Fruit fly (Drosophila melanogaster) whole organism, embryonic: ENCODE results near the gene iav.

Experiments used
- CG1024 ChIP-seq: fragments of 200-800 bp; sonication (Bioruptor generic); IDR thresholded peaks from 2 replicates; pipeline ENCODE4 v1.3.6; 2022; ENCODE audit warnings: missing biosample characterization, missing genetic modification characterization
- CG10979 ChIP-seq: fragments of 200-800 bp; sonication (Bioruptor generic); optimal IDR thresholded peaks from 2 replicates; lab custom pipeline; 2018; ENCODE audit warnings: missing biosample characterization, mild to moderate bottlenecking, missing genetic modification characterization, moderate library complexity
- CG12236 ChIP-seq: fragments of 200-800 bp; sonication (Bioruptor generic); optimal IDR thresholded peaks from 2 replicates; lab custom pipeline; 2016; ENCODE audit warnings: missing biosample characterization, missing genetic modification characterization
- CG12744 ChIP-seq: fragments of 200-800 bp; sonication (Bioruptor generic); optimal IDR thresholded peaks from 2 replicates; lab custom pipeline; 2016; ENCODE audit warnings: missing biosample characterization, missing genetic modification characterization
- CG13775 ChIP-seq: fragments of 200-800 bp; sonication (Bioruptor generic); optimal IDR thresholded peaks from 3 replicates; lab custom pipeline; 2017; ENCODE audit warnings: missing biosample characterization, mild to moderate bottlenecking, missing genetic modification characterization
- CG14050 ChIP-seq: fragments of 200-800 bp; sonication (Bioruptor generic); IDR thresholded peaks from 3 replicates; pipeline ENCODE4 v1.3.6; 2022; ENCODE audit warnings: missing biosample characterization, missing genetic modification characterization
- CG14710 ChIP-seq: fragments of 200-800 bp; sonication (Bioruptor generic); optimal IDR thresholded peaks from 3 replicates; lab custom pipeline; 2019; ENCODE audit warnings: missing biosample characterization, mild to moderate bottlenecking, missing genetic modification characterization, moderate library complexity
- CG1602 ChIP-seq: fragments of 200-800 bp; sonication (Bioruptor generic); optimal IDR thresholded peaks from 3 replicates; lab custom pipeline; 2016; ENCODE audit warnings: missing biosample characterization, missing genetic modification characterization
- CG17568 ChIP-seq: fragments of 200-800 bp; sonication (Bioruptor generic); optimal IDR thresholded peaks from 2 replicates; lab custom pipeline; 2018; ENCODE audit warnings: missing biosample characterization, mild to moderate bottlenecking, missing genetic modification characterization, moderate library complexity
- CG17612 ChIP-seq: fragments of 200-800 bp; sonication (Bioruptor generic); IDR thresholded peaks from 2 replicates; pipeline ENCODE4 v1.3.6; 2022; ENCODE audit warnings: missing biosample characterization, missing genetic modification characterization
- CG4854 ChIP-seq: fragments of 200-800 bp; sonication (Bioruptor generic); optimal IDR thresholded peaks from 2 replicates; lab custom pipeline; 2016; ENCODE audit warnings: missing biosample characterization, missing genetic modification characterization, inconsistent platforms
- CG9437 ChIP-seq: fragments of 200-800 bp; sonication (Bioruptor generic); optimal IDR thresholded peaks from 2 replicates; lab custom pipeline; 2018; ENCODE audit warnings: missing biosample characterization, mild to moderate bottlenecking, missing genetic modification characterization
- CG9797 ChIP-seq: fragments of 200-800 bp; sonication (Bioruptor generic); optimal IDR thresholded peaks from 3 replicates; lab custom pipeline; 2018; ENCODE audit warnings: missing biosample characterization, mild to moderate bottlenecking, missing genetic modification characterization
- CHES-1-like ChIP-seq: fragments of 200-800 bp; sonication (Bioruptor generic); optimal IDR thresholded peaks from 2 replicates; lab custom pipeline; 2016; ENCODE audit warnings: missing biosample characterization, missing genetic modification characterization
- Dbx ChIP-seq: fragments of 200-800 bp; sonication (Bioruptor generic); IDR thresholded peaks from 3 replicates; pipeline ENCODE4 v1.3.6; 2022; ENCODE audit warnings: missing biosample characterization, missing genetic modification characterization
- E2f2 ChIP-seq: fragments of 200-800 bp; sonication (Bioruptor generic); IDR thresholded peaks from 2 replicates; pipeline ENCODE4 v1.3.6; 2022; ENCODE audit warnings: missing biosample characterization, missing genetic modification characterization
- Gsc ChIP-seq: fragments of 200-800 bp; sonication (Bioruptor generic); IDR thresholded peaks from 2 replicates; pipeline ENCODE4 v1.3.6; 2022; ENCODE audit warnings: missing biosample characterization, missing genetic modification characterization
- HLH3B ChIP-seq: fragments of 200-800 bp; sonication (Bioruptor generic); IDR thresholded peaks from 2 replicates; pipeline ENCODE4 v1.3.6; 2022; ENCODE audit warnings: missing biosample characterization, missing genetic modification characterization
- HLH54F ChIP-seq: fragments of 200-800 bp; sonication (Bioruptor generic); optimal IDR thresholded peaks from 3 replicates; lab custom pipeline; 2016; ENCODE audit warnings: missing biosample characterization, missing genetic modification characterization
- Hey ChIP-seq: fragments of 200-800 bp; sonication (Bioruptor generic); optimal IDR thresholded peaks from 3 replicates; lab custom pipeline; 2018; ENCODE audit warnings: missing biosample characterization, mild to moderate bottlenecking, missing genetic modification characterization
- Hr3 ChIP-seq: fragments of 200-800 bp; sonication (Bioruptor generic); optimal IDR thresholded peaks from 3 replicates; lab custom pipeline; 2016; ENCODE audit warnings: missing biosample characterization, missing genetic modification characterization
- Hr78 ChIP-seq, 2 experiments: fragments of 200-800 bp in 1 of 2; fragments of >200 bp in 1 of 2; sonication (Bioruptor generic) in 1 of 2; optimal IDR thresholded peaks; 2 replicates each; lab custom pipeline; 2017 to 2019; ENCODE audit warnings: missing biosample characterization in 2 of 2, missing genetic modification characterization in 2 of 2, mild to moderate bottlenecking in 1 of 2, moderate library complexity in 1 of 2
- Lim3 ChIP-seq: fragments of 200-800 bp; sonication (Bioruptor generic); IDR thresholded peaks from 2 replicates; pipeline ENCODE4 v1.3.6; 2022; ENCODE audit warnings: missing biosample characterization, missing genetic modification characterization
- Mad ChIP-seq: fragments of 200-800 bp; sonication (Bioruptor generic); optimal IDR thresholded peaks from 2 replicates; lab custom pipeline; 2016; ENCODE audit warnings: missing biosample characterization, missing genetic modification characterization
- Optix ChIP-seq: fragments of 200-800 bp; sonication (Bioruptor generic); IDR thresholded peaks from 3 replicates; pipeline ENCODE4 v1.3.6; 2022; ENCODE audit warnings: missing biosample characterization, missing genetic modification characterization
- Taf1 ChIP-seq: fragments of 200-800 bp; sonication (Bioruptor generic); IDR thresholded peaks from 2 replicates; pipeline ENCODE4 v1.3.6; 2022; ENCODE audit warnings: missing biosample characterization, missing genetic modification characterization
- ash1 ChIP-seq: fragments of 200-800 bp; sonication (Bioruptor generic); optimal IDR thresholded peaks from 2 replicates; lab custom pipeline; 2018; ENCODE audit warnings: missing biosample characterization, mild to moderate bottlenecking, missing genetic modification characterization
- da ChIP-seq: fragments of 200-800 bp; sonication (Bioruptor generic); optimal IDR thresholded peaks from 2 replicates; lab custom pipeline; 2016; ENCODE audit warnings: missing biosample characterization, missing genetic modification characterization
- dmrt11E ChIP-seq: fragments of 200-800 bp; sonication (Bioruptor generic); optimal IDR thresholded peaks from 3 replicates; lab custom pipeline; 2018; ENCODE audit warnings: missing biosample characterization, mild to moderate bottlenecking, missing genetic modification characterization, moderate library complexity
- fd96Cb ChIP-seq: fragments of 200-800 bp; sonication (Bioruptor generic); optimal IDR thresholded peaks from 2 replicates; lab custom pipeline; 2018; ENCODE audit warnings: missing biosample characterization, mild to moderate bottlenecking, missing genetic modification characterization, moderate library complexity
- gcm ChIP-seq: fragments of 200-800 bp; sonication (Bioruptor generic); optimal IDR thresholded peaks from 2 replicates; lab custom pipeline; 2019; ENCODE audit warnings: missing biosample characterization, mild to moderate bottlenecking, missing genetic modification characterization, moderate library complexity
- hkb ChIP-seq, 2 experiments: fragments of 200-800 bp in 1 of 2; fragments of >200 bp in 1 of 2; sonication (Bioruptor generic) in 1 of 2; IDR thresholded peaks in 1 of 2; optimal IDR thresholded peaks in 1 of 2; 2 replicates each; pipeline versions ENCODE4 v1.3.6 to Lab custom; 2017 to 2022; ENCODE audit warnings: missing biosample characterization in 1 of 2, missing genetic modification characterization in 1 of 2
- hth ChIP-seq: fragments of >200 bp; optimal IDR thresholded peaks from 2 replicates; lab custom pipeline; 2017; ENCODE audit warnings: inconsistent platforms
- jigr1 ChIP-seq: fragments of 200-800 bp; sonication (Bioruptor generic); IDR thresholded peaks from 3 replicates; pipeline ENCODE4 v1.3.6; 2022; ENCODE audit warnings: missing biosample characterization, missing genetic modification characterization
- jing ChIP-seq: fragments of 200-800 bp; sonication (Bioruptor generic); optimal IDR thresholded peaks from 2 replicates; lab custom pipeline; 2018; ENCODE audit warnings: missing biosample characterization, mild to moderate bottlenecking, missing genetic modification characterization
- lov ChIP-seq, 2 experiments: fragments of 200-800 bp in 1 of 2; fragments of >200 bp in 1 of 2; sonication (Bioruptor generic) in 1 of 2; IDR thresholded peaks in 1 of 2; optimal IDR thresholded peaks in 1 of 2; 2 replicates in 1 of 2; 3 replicates in 1 of 2; pipeline versions ENCODE4 v1.3.6 to Lab custom; 2017 to 2022; ENCODE audit warnings: missing biosample characterization in 1 of 2, missing genetic modification characterization in 1 of 2
- nerfin-2 ChIP-seq: fragments of 200-800 bp; sonication (Bioruptor generic); IDR thresholded peaks from 2 replicates; pipeline ENCODE4 v1.3.6; 2022; ENCODE audit warnings: missing biosample characterization, missing genetic modification characterization; ENCODE audit not compliant: partially characterized antibody
- otp ChIP-seq: fragments of 200-800 bp; sonication (Bioruptor generic); IDR thresholded peaks from 3 replicates; pipeline ENCODE4, ENCODE4 v1.3.6; 2022; ENCODE audit warnings: missing biosample characterization, missing genetic modification characterization
- pho ChIP-seq: fragments of 200-800 bp; sonication (Bioruptor generic); optimal IDR thresholded peaks from 2 replicates; lab custom pipeline; 2016; ENCODE audit warnings: missing biosample characterization, missing genetic modification characterization
- pnt ChIP-seq: fragments of 200-800 bp; sonication (Bioruptor generic); optimal IDR thresholded peaks from 3 replicates; lab custom pipeline; 2016; ENCODE audit warnings: missing biosample characterization, missing genetic modification characterization
- psq ChIP-seq: fragments of 200-800 bp; sonication (Bioruptor generic); optimal IDR thresholded peaks from 2 replicates; lab custom pipeline; 2017; ENCODE audit warnings: missing biosample characterization, missing genetic modification characterization
- pzg ChIP-seq: fragments of 200-800 bp; sonication (Bioruptor generic); optimal IDR thresholded peaks from 3 replicates; lab custom pipeline; 2018; ENCODE audit warnings: missing biosample characterization, mild to moderate bottlenecking, missing genetic modification characterization, moderate library complexity
- row ChIP-seq: fragments of 200-800 bp; sonication (Bioruptor generic); IDR thresholded peaks from 3 replicates; pipeline ENCODE4 v1.3.6; 2022; ENCODE audit warnings: missing biosample characterization, missing genetic modification characterization
- scrt ChIP-seq: fragments of 200-800 bp; sonication (Bioruptor generic); optimal IDR thresholded peaks from 2 replicates; lab custom pipeline; 2018; ENCODE audit warnings: missing biosample characterization, mild to moderate bottlenecking, missing genetic modification characterization, moderate library complexity
- slbo ChIP-seq: fragments of 200-800 bp; sonication (Bioruptor generic); IDR thresholded peaks from 2 replicates; pipeline ENCODE4 v1.3.6; 2022; ENCODE audit warnings: missing biosample characterization, missing genetic modification characterization
- sr ChIP-seq: fragments of 200-800 bp; sonication (Bioruptor generic); IDR thresholded peaks from 3 replicates; pipeline ENCODE4 v1.3.6; 2022; ENCODE audit warnings: missing biosample characterization, missing genetic modification characterization
- vvl ChIP-seq: fragments of 200-800 bp; sonication (Bioruptor generic); IDR thresholded peaks from 2 replicates; pipeline ENCODE4 v1.3.6; 2022; ENCODE audit warnings: missing biosample characterization, missing genetic modification characterization
- zfh2 ChIP-seq: fragments of 200-800 bp; sonication (Bioruptor generic); optimal IDR thresholded peaks from 2 replicates; lab custom pipeline; 2016; ENCODE audit warnings: missing biosample characterization, missing genetic modification characterization

iav gene

dm6 chrX:6792891-6793290, 20.9 kb upstream of the iav start (continued):
- TF ChIP-seq row (GFP tag; lab: Robert Waterston, UW) (peak; percentile 4; the same call in 1 of the 3 replicates), CG10979 (tag; lab: Kevin White, UChicago) (no peak), CG9437 (GFP tag; lab: Kevin White, UChicago) (no peak), CG14050 (no peak), CG13775 (no peak), slbo (GFP tag; lab: Robert Waterston, UW) (peak; percentile 54), CG17612 (no peak)

- TF ChIP-seq gcm (GFP tag; lab: Kevin White, UChicago) (peak; percentile 32), hkb (optimal IDR thresholded peaks at IDR 0.05; lab: Kevin White, UChicago) (no peak), hkb (GFP tag; IDR thresholded peaks at IDR 0.05; lab: Robert Waterston, UW) (peak; percentile 61; the same call in 1 of the 2 replicates), sr (GFP tag; lab: Robert Waterston, UW) (0 out of 3 replicates have a peak, but pooled peaks have one; percentile 33), scrt (GFP tag; lab: Kevin White, UChicago) (peak; percentile 66), ash1 (no peak), jing (GFP tag; lab: Kevin White, UChicago) (peak; percentile 67), Dbx (GFP tag; lab: Robert Waterston, UW) (peak; percentile 80), CG4854 (GFP tag; lab: Kevin White, UChicago) (peak; percentile 32), fd96Cb (peak; percentile 69), Hr78 (GFP tag; optimal IDR thresholded peaks at IDR 0.05; lab: Kevin White, UChicago) (no peak), pho (GFP tag; lab: Kevin White, UChicago) (peak; percentile 75), Mad (no peak), Lim3 (GFP tag; lab: Robert Waterston, UW) (peak; percentile 47; the same call in 1 of the 2 replicates), lov (optimal IDR thresholded peaks at IDR 0.05; lab: Kevin White, UChicago) (no peak), lov (GFP tag; IDR thresholded peaks at IDR 0.05; lab: Robert Waterston, UW) (no peak), Taf1 (GFP tag; lab: Robert Waterston, UW) (peak; percentile 63; the same call in 1 of the 2 replicates), pnt (GFP tag; lab: Kevin White, UChicago) (peak; percentile 54), HLH54F (peak; percentile 75), psq (peak; percentile 0), Gsc (GFP tag; lab: Robert Waterston, UW) (no peak), vvl (GFP tag; lab: Robert Waterston, UW) (peak; percentile 81), CG12744 (GFP tag; lab: Kevin White, UChicago) (peak; percentile 68), zfh2 (GFP tag; lab: Kevin White, UChicago) (peak; percentile 79), Optix (peak; percentile 65), hth (lab: Kevin White, UChicago) (no peak), da (peak; percentile 30), dmrt11E (tag; lab: Kevin White, UChicago) (no peak), CHES-1-like (peak; percentile 56), Hey (tag; lab: Kevin White, UChicago) (no peak), HLH3B (peak; percentile 72), CG14710 (tag; lab: Kevin White, UChicago) (no peak), CG9797 (GFP tag; lab: Kevin White, UChicago) (no peak), pzg (GFP tag; lab: Kevin White, UChicago) (no peak), CG1602 (GFP tag; lab: Kevin White, UChicago) (peak; percentile 25), CG17568 (GFP tag; lab: Kevin White, UChicago) (no peak), E2f2 (GFP tag; lab: Robert Waterston, UW) (peak; percentile 39; the same call in 1 of the 2 replicates), CG9437 (GFP tag; lab: Kevin White, UChicago) (peak; percentile 30), nerfin-2 (no peak), CG12236 (no peak), CG17612 (peak; percentile 61), jigr1 (GFP tag; lab: Robert Waterston, UW) (peak; percentile 60; the same call in 2 of the 3 replicates), otp (GFP tag; lab: Robert Waterston, UW) (peak; percentile 70; the same call in 2 of the 3 replicates), Hr3 (GFP tag; lab: Kevin White, UChicago) (peak; percentile 49), CG1024 (GFP tag; lab: Robert Waterston, UW) (0 out of 2 replicates have a peak, but pooled peaks have one; percentile 5)
Measured at dm6 chrX:6793390-6793789, 20.4 kb upstream of the iav start.
